Worm (Caenorhabditis elegans) whole organism, L1 larva: ENCODE data around the gene F10D7.5.

Experiments used
- C16A3.4 ChIP-seq: fragments of 150-350 bp; optimal IDR thresholded peaks from 2 replicates; lab custom pipeline; 2014; ENCODE audit warnings: missing biosample characterization, missing genetic modification characterization
- F16B12.6 ChIP-seq: fragments of 150-350 bp; optimal IDR thresholded peaks from 2 replicates; lab custom pipeline; 2014; ENCODE audit warnings: missing biosample characterization, missing genetic modification characterization
- alr-1 ChIP-seq: fragments of 200-800 bp; sonication (Bioruptor generic); optimal IDR thresholded peaks from 2 replicates; lab custom pipeline; 2018; ENCODE audit warnings: borderline replicate concordance, mild to moderate bottlenecking, missing genetic modification characterization, missing compliant biosample characterization
- ama-1 ChIP-seq: fragments of 150-350 bp; optimal IDR thresholded peaks from 2 replicates; lab custom pipeline; 2014
- blmp-1 ChIP-seq: fragments of 150-350 bp; optimal IDR thresholded peaks from 2 replicates; lab custom pipeline; 2014; ENCODE audit warnings: missing biosample characterization, missing genetic modification characterization
- ceh-63 ChIP-seq: fragments of 200-800 bp; sonication (Bioruptor generic); optimal IDR thresholded peaks from 2 replicates; lab custom pipeline; 2018; ENCODE audit warnings: mild to moderate bottlenecking, missing genetic modification characterization, missing compliant biosample characterization
- ceh-88 ChIP-seq: fragments of 200-800 bp; sonication (Bioruptor generic); IDR thresholded peaks from 2 replicates; pipeline ENCODE4 v1.3.6; 2022; ENCODE audit warnings: missing genetic modification characterization, missing compliant biosample characterization
- dpl-1 ChIP-seq, 3 experiments: fragments of 150-350 bp in 2 of 3; sonication (generic microtip) in 1 of 3; optimal IDR thresholded peaks; 2 replicates each; lab custom pipeline; 2014 to 2017; ENCODE audit warnings: missing biosample characterization in 3 of 3, missing genetic modification characterization in 3 of 3, missing genetic modification reagents in 3 of 3
- efl-3 ChIP-seq: fragments of 200-800 bp; sonication (Bioruptor generic); optimal IDR thresholded peaks from 2 replicates; lab custom pipeline; 2018; ENCODE audit warnings: mild to moderate bottlenecking, missing genetic modification characterization, missing compliant biosample characterization
- elt-3 ChIP-seq, 6 experiments: fragments of 150-350 bp in 1 of 6; sonication (generic microtip); optimal IDR thresholded peaks; 2 replicates each; lab custom pipeline; 2017 to 2018; ENCODE audit warnings: missing biosample characterization in 6 of 6, missing genetic modification characterization in 6 of 6, inconsistent platforms in 1 of 6
- fkh-4 ChIP-seq: sonication (generic microtip); optimal IDR thresholded peaks from 2 replicates; lab custom pipeline; 2016; ENCODE audit warnings: missing compliant biosample characterization, missing genetic modification characterization, borderline replicate concordance
- fos-1 ChIP-seq: fragments of 150-350 bp; optimal IDR thresholded peaks from 2 replicates; lab custom pipeline; 2014; ENCODE audit warnings: missing biosample characterization, missing genetic modification characterization
- grh-1 ChIP-seq: fragments of 200-800 bp; sonication (Bioruptor generic); IDR thresholded peaks from 2 replicates; pipeline ENCODE4 v1.3.6; 2022; ENCODE audit warnings: missing genetic modification reagents, missing genetic modification characterization, missing compliant biosample characterization
- hlh-17 ChIP-seq: fragments of 200-800 bp; sonication (Bioruptor generic); optimal IDR thresholded peaks from 2 replicates; lab custom pipeline; 2018; ENCODE audit warnings: missing genetic modification characterization, mild to moderate bottlenecking, missing compliant biosample characterization, moderate library complexity, borderline replicate concordance
- irx-1 ChIP-seq: sonication (generic microtip); optimal IDR thresholded peaks from 2 replicates; lab custom pipeline; 2016; ENCODE audit warnings: missing genetic modification characterization, missing compliant biosample characterization
- isw-1 ChIP-seq: fragments of 200-800 bp; sonication (Bioruptor generic); IDR thresholded peaks from 2 replicates; pipeline ENCODE4 v1.3.6; 2022; ENCODE audit warnings: missing genetic modification characterization, missing compliant biosample characterization
- lin-13 ChIP-seq: fragments of 150-350 bp; optimal IDR thresholded peaks from 2 replicates; lab custom pipeline; 2014; ENCODE audit warnings: missing biosample characterization, missing genetic modification reagents, missing genetic modification characterization
- lin-14 ChIP-seq: fragments of 200-800 bp; sonication (Bioruptor generic); optimal IDR thresholded peaks from 2 replicates; lab custom pipeline; 2018; ENCODE audit warnings: mild to moderate bottlenecking, missing genetic modification characterization, moderate library complexity, missing compliant biosample characterization
- lin-35 ChIP-seq, 2 experiments: fragments of 150-350 bp; optimal IDR thresholded peaks; 2 replicates each; lab custom pipeline; 2014; ENCODE audit warnings: missing biosample characterization in 2 of 2, missing genetic modification characterization in 2 of 2, missing genetic modification reagents in 2 of 2
- lir-3 ChIP-seq: sonication (generic microtip); optimal IDR thresholded peaks from 2 replicates; lab custom pipeline; 2016; ENCODE audit warnings: mild to moderate bottlenecking, missing genetic modification characterization, moderate library complexity, missing compliant biosample characterization; ENCODE audit not compliant: poor library complexity
- lsy-2 ChIP-seq, 2 experiments: fragments of 150-350 bp; optimal IDR thresholded peaks; 2 replicates each; lab custom pipeline; 2014; ENCODE audit warnings: missing biosample characterization in 2 of 2, missing genetic modification characterization in 2 of 2
- mdl-1 ChIP-seq, 2 experiments: fragments of 150-350 bp; optimal IDR thresholded peaks; 2 replicates each; lab custom pipeline; 2014 to 2017; ENCODE audit warnings: missing biosample characterization in 2 of 2, missing genetic modification characterization in 2 of 2, inconsistent platforms in 1 of 2
- mep-1 ChIP-seq: fragments of 150-350 bp; optimal IDR thresholded peaks from 2 replicates; lab custom pipeline; 2014; ENCODE audit warnings: missing biosample characterization, missing genetic modification characterization
- nhr-11 ChIP-seq: fragments of 150-350 bp; optimal IDR thresholded peaks from 2 replicates; lab custom pipeline; 2014; ENCODE audit warnings: missing biosample characterization, missing genetic modification characterization
- nhr-19 ChIP-seq: fragments of 200-800 bp; sonication (Bioruptor generic); conservative IDR thresholded peaks from 2 replicates; pipeline ENCODE4 v1.3.6; 2022; ENCODE audit warnings: missing genetic modification characterization, missing compliant biosample characterization
- nhr-20 ChIP-seq: sonication (generic microtip); optimal IDR thresholded peaks from 2 replicates; lab custom pipeline; 2016; ENCODE audit warnings: mild to moderate bottlenecking, missing genetic modification characterization, missing compliant biosample characterization
- nhr-237 ChIP-seq: fragments of 150-350 bp; optimal IDR thresholded peaks from 2 replicates; lab custom pipeline; 2014; ENCODE audit warnings: missing biosample characterization, missing genetic modification characterization
- nhr-47 ChIP-seq: sonication (generic microtip); optimal IDR thresholded peaks from 2 replicates; lab custom pipeline; 2016; ENCODE audit warnings: mild to moderate bottlenecking, missing genetic modification characterization, moderate library complexity, missing compliant biosample characterization
- nhr-71 ChIP-seq: sonication (generic microtip); optimal IDR thresholded peaks from 2 replicates; lab custom pipeline; 2016; ENCODE audit warnings: mild to moderate bottlenecking, missing genetic modification characterization, moderate library complexity, missing compliant biosample characterization
- nhr-76 ChIP-seq: sonication (generic microtip); optimal IDR thresholded peaks from 2 replicates; lab custom pipeline; 2017; ENCODE audit warnings: missing biosample characterization, missing genetic modification characterization
- nhr-77 ChIP-seq: fragments of 150-350 bp; optimal IDR thresholded peaks from 2 replicates; lab custom pipeline; 2014; ENCODE audit warnings: missing biosample characterization, missing genetic modification characterization
- nhr-85 ChIP-seq: sonication (generic microtip); peaks from one replicate; lab custom pipeline; 2016; ENCODE audit warnings: missing genetic modification characterization, inconsistent platforms, missing compliant biosample characterization
- nhr-90 ChIP-seq: sonication (generic microtip); optimal IDR thresholded peaks from 2 replicates; lab custom pipeline; 2016; ENCODE audit warnings: mild to moderate bottlenecking, missing genetic modification characterization, missing compliant biosample characterization; ENCODE audit not compliant: poor library complexity
- pax-3 ChIP-seq: fragments of 200-800 bp; sonication (Bioruptor generic); optimal IDR thresholded peaks from 2 replicates; lab custom pipeline; 2018; ENCODE audit warnings: mild to moderate bottlenecking, missing genetic modification characterization, moderate library complexity, missing compliant biosample characterization
- pqm-1 ChIP-seq: sonication (generic microtip); optimal IDR thresholded peaks from 3 replicates; lab custom pipeline; 2017; ENCODE audit warnings: missing biosample characterization, missing genetic modification characterization
- rnt-1 ChIP-seq: sonication (generic microtip); optimal IDR thresholded peaks from 2 replicates; lab custom pipeline; 2016; ENCODE audit warnings: mild to moderate bottlenecking, missing genetic modification characterization, moderate library complexity, missing compliant biosample characterization
- snu-23 ChIP-seq: sonication (generic microtip); optimal IDR thresholded peaks from 2 replicates; lab custom pipeline; 2016; ENCODE audit warnings: missing genetic modification characterization, missing compliant biosample characterization
- sox-4 ChIP-seq: sonication (generic microtip); optimal IDR thresholded peaks from 2 replicates; lab custom pipeline; 2016; ENCODE audit warnings: missing genetic modification characterization, missing compliant biosample characterization
- sup-37 ChIP-seq: fragments of 200-800 bp; sonication (Bioruptor generic); optimal IDR thresholded peaks from 2 replicates; lab custom pipeline; 2018; ENCODE audit warnings: mild to moderate bottlenecking, missing genetic modification characterization, missing compliant biosample characterization
- swsn-7 ChIP-seq: sonication (generic microtip); optimal IDR thresholded peaks from 2 replicates; lab custom pipeline; 2016; ENCODE audit warnings: missing genetic modification characterization, missing compliant biosample characterization
- tbx-2 ChIP-seq: sonication (generic microtip); optimal IDR thresholded peaks from 2 replicates; lab custom pipeline; 2016; ENCODE audit warnings: missing genetic modification characterization, missing compliant biosample characterization
- unc-130 ChIP-seq: fragments of 150-350 bp; optimal IDR thresholded peaks from 2 replicates; lab custom pipeline; 2017; ENCODE audit warnings: missing biosample characterization, missing genetic modification characterization, inconsistent platforms
- unc-30 ChIP-seq: sonication (generic microtip); optimal IDR thresholded peaks from 2 replicates; lab custom pipeline; 2017; ENCODE audit warnings: missing biosample characterization, missing genetic modification characterization
- unc-62 ChIP-seq: fragments of 150-350 bp; optimal IDR thresholded peaks from 2 replicates; lab custom pipeline; 2014; ENCODE audit warnings: missing biosample characterization, missing genetic modification reagents, missing genetic modification characterization
- unc-86 ChIP-seq: sonication (generic microtip); optimal IDR thresholded peaks from 2 replicates; lab custom pipeline; 2016; ENCODE audit warnings: missing genetic modification characterization, missing compliant biosample characterization
- xbp-1 ChIP-seq: sonication (generic microtip); optimal IDR thresholded peaks from 2 replicates; lab custom pipeline; 2016; ENCODE audit warnings: missing genetic modification characterization, missing compliant biosample characterization
- zip-4 ChIP-seq: fragments of 200-800 bp; sonication (Bioruptor generic); optimal IDR thresholded peaks from 2 replicates; lab custom pipeline; 2018; ENCODE audit warnings: mild to moderate bottlenecking, missing genetic modification characterization, moderate library complexity, missing compliant biosample characterization
- ztf-4 ChIP-seq: fragments of 150-350 bp; optimal IDR thresholded peaks from 2 replicates; lab custom pipeline; 2014; ENCODE audit warnings: missing biosample characterization, missing genetic modification characterization

F10D7.5 gene

ce11 chrX:17427778-17428177 lies 36.4 kb upstream of the F10D7.5 start:
- TF ChIP-seq nhr-90 (tag; lab: Kevin White, UChicago) (peak; percentile 68), nhr-47 (tag; lab: Kevin White, UChicago) (peak; percentile 45), nhr-20 (tag; lab: Kevin White, UChicago) (peak; percentile 87), irx-1 (tag; lab: Kevin White, UChicago) (peak; percentile 67), hlh-17 (no peak), ztf-4 (tag; lab: Kevin White, UChicago) (no peak), pax-3 (tag; lab: Kevin White, UChicago) (no peak), nhr-237 (tag; lab: Kevin White, UChicago) (no peak), blmp-1 (tag; lab: Kevin White, UChicago) (peak; percentile 91), mep-1 (peak; percentile 47), snu-23 (GFP tag; lab: Kevin White, UChicago) (peak; percentile 72), nhr-85 (tag; lab: Kevin White, UChicago) (peak; percentile 96), rnt-1 (tag; lab: Kevin White, UChicago) (no peak), swsn-7 (tag; lab: Kevin White, UChicago) (no peak), lin-35 (GFP tag; optimal IDR thresholded peaks at IDR 0.05; lab: Kevin White, UChicago) (peak in 1 of 2 experiments; percentile 41), grh-1 (peak; percentile 46; the same call in 1 of the 2 replicates), mdl-1 (tag; optimal IDR thresholded peaks at IDR 0.05; lab: Kevin White, UChicago) (peak in 1 of 2 experiments; percentile 65), lsy-2 (tag; optimal IDR thresholded peaks at IDR 0.05; lab: Kevin White, UChicago) (peak; percentile 70 to 93), nhr-19 (peak; percentile 48), fos-1 (tag; lab: Kevin White, UChicago) (no peak), nhr-71 (tag; lab: Kevin White, UChicago) (peak; percentile 77), lin-13 (peak; percentile 40), efl-3 (GFP tag; lab: Kevin White, UChicago) (peak; percentile 10), unc-86 (tag; lab: Kevin White, UChicago) (no peak), unc-130 (tag; lab: Kevin White, UChicago) (peak; percentile 25), tbx-2 (tag; lab: Kevin White, UChicago) (peak; percentile 48), lin-14 (peak; percentile 81), nhr-76 (tag; lab: Kevin White, UChicago) (no peak), elt-3 (tag; optimal IDR thresholded peaks at IDR 0.05; lab: Kevin White, UChicago) (peak in 3 of 6 experiments; percentile 26 to 93 (median 59)), sox-4 (no peak)

ce11 chrX:17426712-17427111 lies 35.3 kb upstream of the F10D7.5 start:
- peak; percentile 22 for TF ChIP-seq lin-14
- no peak for TF ChIP-seq ceh-88
- peak; percentile 14 for TF ChIP-seq nhr-90 (tag; lab: Kevin White, UChicago)
- TF ChIP-seq sup-37 (GFP tag; lab: Kevin White, UChicago), result no peak
- TF ChIP-seq lir-3 (tag; lab: Kevin White, UChicago), result no peak
- no peak for TF ChIP-seq dpl-1 (GFP tag; optimal IDR thresholded peaks at IDR 0.05; lab: Kevin White, UChicago)
- TF ChIP-seq nhr-85 (tag; lab: Kevin White, UChicago), result peak; percentile 94
- no peak for TF ChIP-seq unc-30
- no peak for TF ChIP-seq xbp-1 (tag; lab: Kevin White, UChicago)
- TF ChIP-seq snu-23 (GFP tag; lab: Kevin White, UChicago), result peak; percentile 18
- no peak for TF ChIP-seq nhr-76 (tag; lab: Kevin White, UChicago)
- TF ChIP-seq fkh-4, result no peak
- no peak for TF ChIP-seq hlh-17
- TF ChIP-seq nhr-19, result peak; percentile 9; the same call in 1 of the 2 replicates
- no peak for TF ChIP-seq C16A3.4 (tag; lab: Kevin White, UChicago)
- no peak for TF ChIP-seq F16B12.6 (tag; lab: Kevin White, UChicago)
- TF ChIP-seq elt-3 (tag; optimal IDR thresholded peaks at IDR 0.05; lab: Kevin White, UChicago), result peak in 1 of 6 experiments; percentile 11
- TF ChIP-seq nhr-47 (tag; lab: Kevin White, UChicago), result no peak
- no peak for TF ChIP-seq irx-1 (tag; lab: Kevin White, UChicago)
- TF ChIP-seq lin-35 (GFP tag; optimal IDR thresholded peaks at IDR 0.05; lab: Kevin White, UChicago), result peak in 1 of 2 experiments; percentile 22
- TF ChIP-seq unc-62 (GFP tag; lab: Kevin White, UChicago), result no peak
- TF ChIP-seq isw-1 (GFP tag; lab: Robert Waterston, UW), result no peak
- peak; percentile 50 for TF ChIP-seq nhr-71 (tag; lab: Kevin White, UChicago)
- no peak for TF ChIP-seq ama-1
- TF ChIP-seq ceh-63 (GFP tag; lab: Kevin White, UChicago), result no peak
- no peak for TF ChIP-seq efl-3 (GFP tag; lab: Kevin White, UChicago)
- peak in 1 of 2 experiments; percentile 44 for TF ChIP-seq lsy-2 (tag; optimal IDR thresholded peaks at IDR 0.05; lab: Kevin White, UChicago)
- no peak for TF ChIP-seq alr-1 (tag; lab: Kevin White, UChicago)
- TF ChIP-seq nhr-20 (tag; lab: Kevin White, UChicago), result peak; percentile 80
- TF ChIP-seq nhr-11 (tag; lab: Kevin White, UChicago), result no peak
- TF ChIP-seq zip-4, result no peak
- no peak for TF ChIP-seq nhr-77
- no peak for TF ChIP-seq sox-4
- no peak for TF ChIP-seq pqm-1 (tag; lab: Kevin White, UChicago)
- TF ChIP-seq mdl-1 (tag; optimal IDR thresholded peaks at IDR 0.05; lab: Kevin White, UChicago), result no peak
- TF ChIP-seq swsn-7 (tag; lab: Kevin White, UChicago), result no peak
